Worm (Caenorhabditis elegans) whole organism, L3 larva: Measurements from ENCODE around the gene tufm-1.

ENCODE experiments used
- aly-2 ChIP-seq: fragments of 150-350 bp; optimal IDR thresholded peaks from 2 replicates; lab custom pipeline; 2014; ENCODE audit warnings: missing biosample characterization, missing genetic modification characterization
- elt-1 ChIP-seq: fragments of 150-350 bp; optimal IDR thresholded peaks from 2 replicates; lab custom pipeline; 2014; ENCODE audit warnings: missing biosample characterization, missing genetic modification characterization
- elt-3 ChIP-seq, 3 experiments: fragments of 150-350 bp in 1 of 3; sonication (generic microtip) in 2 of 3; optimal IDR thresholded peaks; 2 replicates in 2 of 3; 4 replicates in 1 of 3; lab custom pipeline; 2014 to 2017; ENCODE audit warnings: missing biosample characterization in 3 of 3, missing genetic modification characterization in 3 of 3
- lin-15B ChIP-seq: fragments of 150-350 bp; optimal IDR thresholded peaks from 2 replicates; lab custom pipeline; 2014; ENCODE audit warnings: missing biosample characterization, missing genetic modification characterization
- nhr-11 ChIP-seq: fragments of 150-350 bp; optimal IDR thresholded peaks from 2 replicates; lab custom pipeline; 2014; ENCODE audit warnings: missing biosample characterization, missing genetic modification characterization
- pha-4 ChIP-seq: fragments of 150-350 bp; optimal IDR thresholded peaks from 2 replicates; lab custom pipeline; 2014; ENCODE audit warnings: missing biosample characterization, missing genetic modification reagents, missing genetic modification characterization
- sea-2 ChIP-seq: fragments of 150-350 bp; sonication (generic microtip); optimal IDR thresholded peaks from 4 replicates; lab custom pipeline; 2014; ENCODE audit warnings: missing biosample characterization, missing genetic modification reagents, missing genetic modification characterization
- ztf-4 ChIP-seq: fragments of 150-350 bp; optimal IDR thresholded peaks from 2 replicates; lab custom pipeline; 2014; ENCODE audit warnings: missing biosample characterization, missing genetic modification characterization

ce11 chrIII:2836339-2836738 lies 21.6 kb upstream of the tufm-1 start, which contains the start of gene josd-1:
- TF ChIP-seq sea-2 (GFP tag; lab: Kevin White, UChicago) (no peak), aly-2 (tag; lab: Kevin White, UChicago) (no peak), nhr-11 (tag; lab: Kevin White, UChicago) (no peak), lin-15B (no peak), pha-4 (tag; lab: Kevin White, UChicago) (no peak), ztf-4 (tag; lab: Kevin White, UChicago) (no peak), elt-1 (tag; lab: Kevin White, UChicago) (no peak), elt-3 (tag; optimal IDR thresholded peaks at IDR 0.05; lab: Kevin White, UChicago) (no peak)
